Fruit fly (Drosophila melanogaster): ENCODE results near the gene CG7692.

CG7692 gene

DNA sequence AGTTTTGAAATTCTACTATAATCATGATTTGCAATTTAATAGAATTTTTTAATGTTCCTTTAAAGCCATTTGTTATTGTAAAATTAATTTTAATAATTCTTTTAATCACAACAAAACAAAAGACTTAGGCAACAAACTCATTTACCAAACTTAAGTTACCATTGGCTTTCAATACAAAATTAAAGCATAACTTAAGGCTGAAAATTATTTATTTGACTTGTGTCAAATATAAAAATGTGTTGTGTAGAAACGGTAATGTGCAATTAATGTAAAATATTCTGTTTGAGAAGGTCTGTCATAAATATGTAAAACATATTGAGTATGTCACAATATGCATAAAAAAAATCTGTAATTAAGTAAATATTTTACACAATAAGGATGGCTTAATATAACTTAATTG lies 55.5 kb downstream of the CG7692 start (continued):
- no peak for TF ChIP-seq sisA (GFP tag; IDR thresholded peaks at IDR 0.05)
- no peak for TF ChIP-seq psq (GFP tag; optimal IDR thresholded peaks at IDR 0.05)
- TF ChIP-seq CG10959 (GFP tag; IDR thresholded peaks at IDR 0.05) = no peak
- peak; percentile 3 for TF ChIP-seq CoRest (tag; optimal IDR thresholded peaks at IDR 0.05)
- no peak for TF ChIP-seq inv (GFP tag; IDR thresholded peaks at IDR 0.05; ENCODE audit: partially characterized antibody)
- TF ChIP-seq chif (GFP tag; optimal IDR thresholded peaks at IDR 0.05) = no peak
- TF ChIP-seq zfh1 (GFP tag; IDR thresholded peaks at IDR 0.05) = no peak
- TF ChIP-seq gsb-n (tag; optimal IDR thresholded peaks at IDR 0.05) = no peak
- no peak for TF ChIP-seq CG30020 (tag; optimal IDR thresholded peaks at IDR 0.05)
- TF ChIP-seq chn (GFP tag; optimal IDR thresholded peaks at IDR 0.05) = no peak
- no peak for TF ChIP-seq Six4 (GFP tag; optimal IDR thresholded peaks at IDR 0.05)
- TF ChIP-seq sens (GFP tag) = peak; percentile 52
- TF ChIP-seq Hand (GFP tag; optimal IDR thresholded peaks at IDR 0.05) = no peak
- no peak for TF ChIP-seq Mad (GFP tag; optimal IDR thresholded peaks at IDR 0.05)
- no peak for TF ChIP-seq CG34376 (GFP tag; optimal IDR thresholded peaks at IDR 0.05)
- TF ChIP-seq Scr (GFP tag; IDR thresholded peaks at IDR 0.05; ENCODE audit: partially characterized antibody) = no peak
- TF ChIP-seq CG6175 (GFP tag; IDR thresholded peaks at IDR 0.05) = no peak
- no peak for TF ChIP-seq CG32772 (GFP tag; IDR thresholded peaks at IDR 0.05)
- TF ChIP-seq CG11093 (GFP tag; IDR thresholded peaks at IDR 0.05) = no peak
- no peak for TF ChIP-seq Fer2 (tag; optimal IDR thresholded peaks at IDR 0.05)
- TF ChIP-seq toy (GFP tag; IDR thresholded peaks at IDR 0.05) = no peak
- TF ChIP-seq sob (GFP tag; IDR thresholded peaks at IDR 0.05) = no peak
- TF ChIP-seq CG15269 (tag; optimal IDR thresholded peaks at IDR 0.05) = no peak
- TF ChIP-seq cg (GFP tag; optimal IDR thresholded peaks at IDR 0.05) = no peak
- TF ChIP-seq Ets97D (GFP tag; optimal IDR thresholded peaks at IDR 0.05) = no peak
- no peak for TF ChIP-seq ERR (GFP tag; optimal IDR thresholded peaks at IDR 0.05)
- no peak for TF ChIP-seq CG12236 (GFP tag; optimal IDR thresholded peaks at IDR 0.05)
- TF ChIP-seq seq (GFP tag; IDR thresholded peaks at IDR 0.05) = no peak
- TF ChIP-seq zen2 (GFP tag; IDR thresholded peaks at IDR 0.05; ENCODE audit: partially characterized antibody) = no peak
- TF ChIP-seq CG12299 (tag; optimal IDR thresholded peaks at IDR 0.05) = no peak
- TF ChIP-seq Stat92E (GFP tag; optimal IDR thresholded peaks at IDR 0.05) = no peak
- TF ChIP-seq CG1233 (GFP tag; optimal IDR thresholded peaks at IDR 0.05) = no peak
- TF ChIP-seq Dll (GFP tag; IDR thresholded peaks at IDR 0.05; ENCODE audit: partially characterized antibody) = no peak
- TF ChIP-seq vvl (GFP tag; IDR thresholded peaks at IDR 0.05) = peak; percentile 61; the same call in 1 of the 2 replicates
- TF ChIP-seq CG11247 (GFP tag; IDR thresholded peaks at IDR 0.05) = peak; percentile 79
- no peak for TF ChIP-seq CG16779 (GFP tag; IDR thresholded peaks at IDR 0.05)
- TF ChIP-seq Nf-YB (GFP tag; optimal IDR thresholded peaks at IDR 0.05) = no peak
- TF ChIP-seq ems (GFP tag; optimal IDR thresholded peaks at IDR 0.05) = no peak
- no peak for TF ChIP-seq CG3995 (GFP tag; optimal IDR thresholded peaks at IDR 0.05)
- no peak for TF ChIP-seq Atf-2 (GFP tag; optimal IDR thresholded peaks at IDR 0.05)
- no peak for TF ChIP-seq CG4360 (GFP tag; IDR thresholded peaks at IDR 0.05)
- no peak for TF ChIP-seq CG10321 (GFP tag; IDR thresholded peaks at IDR 0.05)
- TF ChIP-seq Dip3 (GFP tag; optimal IDR thresholded peaks at IDR 0.05) = no peak
- no peak for TF ChIP-seq CG10267 (tag; optimal IDR thresholded peaks at IDR 0.05)
- TF ChIP-seq CG11398 (GFP tag; optimal IDR thresholded peaks at IDR 0.05) = no peak
- no peak for TF ChIP-seq Med (GFP tag)
- TF ChIP-seq CG15479 (GFP tag; optimal IDR thresholded peaks at IDR 0.05) = no peak
- TF ChIP-seq CG7928 (GFP tag; optimal IDR thresholded peaks at IDR 0.05) = no peak
- TF ChIP-seq stwl (tag; optimal IDR thresholded peaks at IDR 0.05) = peak; percentile 63
- no peak for TF ChIP-seq row (GFP tag; IDR thresholded peaks at IDR 0.05)
- TF ChIP-seq amos (GFP tag; IDR thresholded peaks at IDR 0.05; ENCODE audit: partially characterized antibody) = peak; percentile 59
- TF ChIP-seq MTF-1 (GFP tag; optimal IDR thresholded peaks at IDR 0.05; ENCODE audit: borderline replicate concordance) = no peak

All from whole organism, embryonic.